Worm (Caenorhabditis elegans) whole organism, early embryonic: ENCODE data around the gene T05A8.1.

Experiments used
- B0310.2 ChIP-seq: sonication (generic microtip); optimal IDR thresholded peaks from 2 replicates; lab custom pipeline; 2016; ENCODE audit warnings: mild to moderate bottlenecking, missing genetic modification characterization, missing compliant biosample characterization
- F13C5.2 ChIP-seq: sonication (generic microtip); optimal IDR thresholded peaks from 2 replicates; lab custom pipeline; 2017; ENCODE audit warnings: mild to moderate bottlenecking, missing genetic modification characterization, inconsistent platforms, missing compliant biosample characterization
- aly-1 ChIP-seq: sonication (generic microtip); optimal IDR thresholded peaks from 2 replicates; lab custom pipeline; 2016; ENCODE audit warnings: missing genetic modification characterization, missing compliant biosample characterization
- ama-1 ChIP-seq: fragments of 150-350 bp; optimal IDR thresholded peaks from 2 replicates; lab custom pipeline; 2014
- ceh-13 ChIP-seq: fragments of 200-800 bp; sonication (Bioruptor generic); optimal IDR thresholded peaks from 2 replicates; lab custom pipeline; 2018; ENCODE audit warnings: mild to moderate bottlenecking, missing genetic modification characterization, missing compliant biosample characterization
- ceh-36 ChIP-seq: sonication (generic microtip); optimal IDR thresholded peaks from 2 replicates; lab custom pipeline; 2016; ENCODE audit warnings: missing genetic modification characterization, inconsistent platforms, missing compliant biosample characterization
- ets-7 ChIP-seq: sonication (generic microtip); optimal IDR thresholded peaks from 2 replicates; lab custom pipeline; 2016; ENCODE audit warnings: missing genotype, missing genetic modification characterization, missing compliant biosample characterization
- flt-1 ChIP-seq: fragments of 200-800 bp; sonication (Bioruptor generic); IDR thresholded peaks from 2 replicates; pipeline ENCODE4 v1.3.6; 2022; ENCODE audit warnings: missing genetic modification characterization, missing compliant biosample characterization
- hmbx-1 ChIP-seq: sonication (generic microtip); optimal IDR thresholded peaks from 2 replicates; lab custom pipeline; 2016; ENCODE audit warnings: mild to moderate bottlenecking, missing genetic modification characterization, missing compliant biosample characterization
- hmg-4 ChIP-seq: fragments of 200-800 bp; sonication (Bioruptor generic); optimal IDR thresholded peaks from 2 replicates; lab custom pipeline; 2018; ENCODE audit warnings: mild to moderate bottlenecking, missing genetic modification characterization, missing compliant biosample characterization
- hnd-1 ChIP-seq: sonication (generic microtip); optimal IDR thresholded peaks from 2 replicates; lab custom pipeline; 2016; ENCODE audit warnings: missing genetic modification characterization, missing compliant biosample characterization
- pes-1 ChIP-seq: fragments of 200-800 bp; sonication (Bioruptor generic); IDR thresholded peaks from 2 replicates; pipeline ENCODE4 v1.3.6; 2022; ENCODE audit warnings: missing genetic modification reagents, missing genetic modification characterization, missing compliant biosample characterization
- scrt-1 ChIP-seq: fragments of 200-800 bp; sonication (Bioruptor generic); IDR thresholded peaks from 2 replicates; pipeline ENCODE4 v1.3.6; 2022; ENCODE audit warnings: missing genetic modification characterization, missing compliant biosample characterization
- sea-1 ChIP-seq: fragments of 200-800 bp; sonication (Bioruptor generic); conservative IDR thresholded peaks from 2 replicates; pipeline ENCODE4 v1.3.6; 2022; ENCODE audit warnings: missing genetic modification characterization, missing compliant biosample characterization
- tbx-11 ChIP-seq: fragments of 200-800 bp; sonication (Bioruptor generic); IDR thresholded peaks from 2 replicates; pipeline ENCODE4 v1.3.6; 2022; ENCODE audit warnings: missing genetic modification characterization, missing compliant biosample characterization
- tbx-37 ChIP-seq: fragments of 200-800 bp; sonication (Bioruptor generic); conservative IDR thresholded peaks from 2 replicates; pipeline ENCODE4 v1.3.6; 2022; ENCODE audit warnings: missing genetic modification reagents, missing genetic modification characterization, missing compliant biosample characterization
- tra-4 ChIP-seq: sonication (generic microtip); optimal IDR thresholded peaks from 2 replicates; lab custom pipeline; 2017; ENCODE audit warnings: missing genetic modification characterization, missing compliant biosample characterization

The T05A8.1 gene

ce11 chrII:2721992-2722391 lies 12.2 kb upstream of the T05A8.1 start:
- TF ChIP-seq scrt-1 (GFP tag; lab: Robert Waterston, UW) (no peak), tbx-11 (GFP tag; lab: Robert Waterston, UW) (no peak), ets-7 (tag; lab: Kevin White, UChicago) (no peak), hmbx-1 (tag; lab: Kevin White, UChicago) (no peak), sea-1 (GFP tag; lab: Robert Waterston, UW) (no peak), tbx-37 (GFP tag; lab: Robert Waterston, UW) (no peak), ama-1 (lab: Kevin White, UChicago) (no peak), F13C5.2 (tag; lab: Kevin White, UChicago) (no peak), tra-4 (no peak), flt-1 (GFP tag; lab: Robert Waterston, UW) (no peak), hmg-4 (GFP tag; lab: Kevin White, UChicago) (no peak), hnd-1 (tag; lab: Kevin White, UChicago) (no peak), ceh-13 (GFP tag; lab: Kevin White, UChicago) (no peak), aly-1 (tag; lab: Kevin White, UChicago) (no peak), pes-1 (GFP tag; lab: Robert Waterston, UW) (no peak), B0310.2 (tag; lab: Kevin White, UChicago) (no peak), ceh-36 (tag; lab: Kevin White, UChicago) (no peak)

- TF ChIP-seq ceh-36 (tag; lab: Kevin White, UChicago): no peak
- no peak for TF ChIP-seq flt-1 (GFP tag; lab: Robert Waterston, UW)
- no peak for TF ChIP-seq sea-1 (GFP tag; lab: Robert Waterston, UW)
- TF ChIP-seq scrt-1 (GFP tag; lab: Robert Waterston, UW): no peak
- no peak for TF ChIP-seq aly-1 (tag; lab: Kevin White, UChicago)
- no peak for TF ChIP-seq hnd-1 (tag; lab: Kevin White, UChicago)
- no peak for TF ChIP-seq ets-7 (tag; lab: Kevin White, UChicago)
- no peak for TF ChIP-seq ama-1 (lab: Kevin White, UChicago)
- TF ChIP-seq ceh-13 (GFP tag; lab: Kevin White, UChicago): no peak
- no peak for TF ChIP-seq B0310.2 (tag; lab: Kevin White, UChicago)
- no peak for TF ChIP-seq hmbx-1 (tag; lab: Kevin White, UChicago)
- no peak for TF ChIP-seq pes-1 (GFP tag; lab: Robert Waterston, UW)
Measured at ce11 chrII:2719212-2719611, 9.4 kb upstream of the T05A8.1 start.

DNA sequence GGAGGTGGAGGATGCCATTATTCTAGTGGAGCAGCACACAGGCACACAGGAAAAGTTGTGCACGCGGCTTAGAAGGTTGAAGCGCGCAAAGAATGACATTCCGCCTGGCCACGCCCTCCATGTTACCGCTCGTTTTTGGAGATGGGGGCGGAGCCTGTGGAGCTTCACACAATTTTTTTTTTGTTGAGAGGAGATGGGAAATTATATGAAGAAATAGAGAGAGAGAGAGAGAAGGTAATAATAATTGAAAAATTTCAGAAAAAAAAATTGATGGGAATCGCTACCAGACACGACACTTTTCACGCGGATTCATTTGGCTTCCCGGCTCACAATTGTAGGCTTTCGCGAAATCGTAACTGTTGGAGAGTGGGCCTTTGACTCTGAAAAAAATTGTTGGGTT lies 7.5 kb upstream of the T05A8.1 start, which contains the start of gene T05A8.3:
TSS of gene T05A8.3 (minus strand) at position 101 of the 400 bp plus-strand sequence.
- TF ChIP-seq ceh-13 (GFP tag; lab: Kevin White, UChicago): no peak
- TF ChIP-seq ceh-36 (tag; lab: Kevin White, UChicago): no peak
- TF ChIP-seq tbx-37 (GFP tag; lab: Robert Waterston, UW): no peak
- TF ChIP-seq hmbx-1 (tag; lab: Kevin White, UChicago): no peak
- no peak for TF ChIP-seq F13C5.2 (tag; lab: Kevin White, UChicago)
- TF ChIP-seq hnd-1 (tag; lab: Kevin White, UChicago): no peak
- no peak for TF ChIP-seq tra-4
- TF ChIP-seq pes-1 (GFP tag; lab: Robert Waterston, UW): no peak

DNA sequence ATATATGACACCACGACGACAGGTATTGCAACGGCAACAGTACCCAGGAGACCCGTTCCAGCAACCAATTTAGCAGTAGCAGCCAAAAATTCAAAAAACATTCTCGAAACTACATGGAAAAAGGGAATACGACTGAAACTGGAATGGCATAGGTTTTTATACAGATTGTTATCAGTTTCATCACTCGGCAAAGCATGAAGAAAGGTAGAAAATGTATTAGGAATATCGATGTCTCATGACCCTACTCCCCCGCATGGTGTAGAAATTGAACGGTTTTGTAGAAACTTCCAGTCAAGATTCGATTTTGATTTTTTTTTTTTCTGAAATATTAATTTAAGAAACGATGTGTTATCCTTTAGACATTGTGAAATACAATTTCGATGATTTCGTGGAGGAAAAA lies 1.1 kb upstream of the T05A8.1 start, which contains the start of gene T05A8.2:
TSS of gene T05A8.2 (minus strand) at position 101 of the 400 bp plus-strand sequence.
- TF ChIP-seq pes-1 (GFP tag; lab: Robert Waterston, UW): no peak
- no peak for TF ChIP-seq flt-1 (GFP tag; lab: Robert Waterston, UW)
- no peak for TF ChIP-seq tra-4
- TF ChIP-seq ceh-36 (tag; lab: Kevin White, UChicago): no peak
- TF ChIP-seq aly-1 (tag; lab: Kevin White, UChicago): no peak
- TF ChIP-seq sea-1 (GFP tag; lab: Robert Waterston, UW): no peak
- no peak for TF ChIP-seq ama-1 (lab: Kevin White, UChicago)
- no peak for TF ChIP-seq tbx-37 (GFP tag; lab: Robert Waterston, UW)
- TF ChIP-seq B0310.2 (tag; lab: Kevin White, UChicago): no peak
- TF ChIP-seq tbx-11 (GFP tag; lab: Robert Waterston, UW): no peak
- TF ChIP-seq scrt-1 (GFP tag; lab: Robert Waterston, UW): no peak

- TF ChIP-seq ama-1 (lab: Kevin White, UChicago): no peak
- no peak for TF ChIP-seq hmg-4 (GFP tag; lab: Kevin White, UChicago)
- no peak for TF ChIP-seq scrt-1 (GFP tag; lab: Robert Waterston, UW)
- no peak for TF ChIP-seq ceh-13 (GFP tag; lab: Kevin White, UChicago)
- no peak for TF ChIP-seq ets-7 (tag; lab: Kevin White, UChicago)
- no peak for TF ChIP-seq tbx-37 (GFP tag; lab: Robert Waterston, UW)
Measured at ce11 chrII:2707872-2708271, 2.0 kb downstream of the T05A8.1 start, which contains the start of gene Y47G7B.2. Gene Y47G7B.2, minus strand, starts transcription at chrII:2708014.

DNA sequence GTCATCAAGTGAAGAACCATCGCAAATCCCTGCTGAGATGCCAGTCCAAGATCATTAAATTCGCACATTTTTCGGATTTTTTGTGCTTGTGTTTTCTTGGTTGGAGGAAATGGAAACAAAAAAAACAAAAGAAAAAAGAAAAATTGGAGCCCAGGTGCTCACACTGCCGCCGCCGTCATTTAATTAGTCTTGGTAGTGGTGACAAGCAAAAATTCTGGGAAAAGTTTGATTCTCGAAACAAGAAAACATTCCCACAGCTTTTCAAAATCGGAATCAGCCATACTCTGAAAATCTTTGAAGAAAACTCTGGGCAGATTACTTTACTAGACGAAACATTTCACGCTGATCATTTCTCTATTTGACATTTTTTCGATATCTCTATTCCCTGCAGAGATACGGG lies 4.6 kb downstream of the T05A8.1 start, which contains the start of gene srh-128:
TSS of gene srh-128 (minus strand) at position 101 of the 400 bp plus-strand sequence.
- TF ChIP-seq hmg-4 (GFP tag; lab: Kevin White, UChicago) (no peak), F13C5.2 (tag; lab: Kevin White, UChicago) (no peak), ets-7 (tag; lab: Kevin White, UChicago) (no peak), tbx-37 (GFP tag; lab: Robert Waterston, UW) (no peak), ceh-13 (GFP tag; lab: Kevin White, UChicago) (no peak), sea-1 (GFP tag; lab: Robert Waterston, UW) (no peak), tra-4 (no peak), scrt-1 (GFP tag; lab: Robert Waterston, UW) (no peak), pes-1 (GFP tag; lab: Robert Waterston, UW) (no peak), flt-1 (GFP tag; lab: Robert Waterston, UW) (no peak), ceh-36 (tag; lab: Kevin White, UChicago) (no peak), aly-1 (tag; lab: Kevin White, UChicago) (no peak), tbx-11 (GFP tag; lab: Robert Waterston, UW) (no peak), B0310.2 (tag; lab: Kevin White, UChicago) (no peak)

ce11 chrII:2702757-2703156 lies 7.1 kb downstream of the T05A8.1 start, which contains the start of gene sri-60:
Gene sri-60, minus strand, starts transcription at chrII:2702857.
- TF ChIP-seq scrt-1 (GFP tag; lab: Robert Waterston, UW) (no peak), tbx-11 (GFP tag; lab: Robert Waterston, UW) (no peak), hnd-1 (tag; lab: Kevin White, UChicago) (no peak), F13C5.2 (tag; lab: Kevin White, UChicago) (no peak), aly-1 (tag; lab: Kevin White, UChicago) (no peak), ama-1 (lab: Kevin White, UChicago) (no peak), ets-7 (tag; lab: Kevin White, UChicago) (no peak), tbx-37 (GFP tag; lab: Robert Waterston, UW) (no peak), sea-1 (GFP tag; lab: Robert Waterston, UW) (no peak), hmg-4 (GFP tag; lab: Kevin White, UChicago) (no peak), ceh-13 (GFP tag; lab: Kevin White, UChicago) (no peak), tra-4 (no peak), B0310.2 (tag; lab: Kevin White, UChicago) (no peak)
